Fruit fly (Drosophila melanogaster) whole organism, wandering third instar larva: ENCODE results near the gene RfC3.
A peak's percentile ranks its signal among the peaks of the same experiment; 100 is the strongest.

ENCODE experiments used
- CG32264 ChIP-seq: fragments of 200-800 bp; sonication (Bioruptor generic); optimal IDR thresholded peaks from 2 replicates; lab custom pipeline; 2016; ENCODE audit warnings: missing biosample characterization, missing genetic modification characterization
- CG9705 ChIP-seq: fragments of 200-800 bp; sonication (Bioruptor generic); optimal IDR thresholded peaks from 2 replicates; lab custom pipeline; 2018; ENCODE audit warnings: missing biosample characterization, mild to moderate bottlenecking, missing genetic modification characterization
- CrebA ChIP-seq: fragments of 200-800 bp; sonication (Bioruptor generic); optimal IDR thresholded peaks from 2 replicates; lab custom pipeline; 2016; ENCODE audit warnings: missing biosample characterization, mild to moderate bottlenecking, missing genetic modification characterization, borderline replicate concordance
- Dfd ChIP-seq: fragments of >200 bp; optimal IDR thresholded peaks from 2 replicates; lab custom pipeline; 2017; ENCODE audit warnings: missing biosample characterization, missing genetic modification characterization
- Dif ChIP-seq: fragments of 200-275, 200-300 bp; sonication (Bioruptor generic); optimal IDR thresholded peaks from 2 replicates; lab custom pipeline; 2018; ENCODE audit warnings: missing biosample characterization, missing genetic modification characterization; ENCODE audit not compliant: partially characterized antibody
- HLH106 ChIP-seq: fragments of 200-800 bp; optimal IDR thresholded peaks from 3 replicates; lab custom pipeline; 2019; ENCODE audit warnings: missing biosample characterization, mild to moderate bottlenecking, missing genetic modification characterization, moderate library complexity
- Hnf4 ChIP-seq: fragments of 200-800 bp; sonication (Bioruptor generic); optimal IDR thresholded peaks from 2 replicates; lab custom pipeline; 2016; ENCODE audit warnings: missing biosample characterization, mild to moderate bottlenecking, missing genetic modification characterization
- Hr78 ChIP-seq: fragments of >200 bp; optimal IDR thresholded peaks from 2 replicates; lab custom pipeline; 2017; ENCODE audit warnings: missing biosample characterization, missing genetic modification characterization
- Hr83 ChIP-seq: fragments of 200-300 bp; sonication (Bioruptor generic); optimal IDR thresholded peaks from 2 replicates; lab custom pipeline; 2016; ENCODE audit warnings: missing biosample characterization, mild to moderate bottlenecking, missing genetic modification characterization, moderate library complexity; ENCODE audit not compliant: poor library complexity, severe bottlenecking
- Jra ChIP-seq: sonication (Bioruptor generic); optimal IDR thresholded peaks from 2 replicates; lab custom pipeline; 2016; ENCODE audit warnings: missing biosample characterization, missing genetic modification characterization
- Mio ChIP-seq: sonication (Bioruptor generic); optimal IDR thresholded peaks from 2 replicates; lab custom pipeline; 2016; ENCODE audit warnings: missing biosample characterization, missing genetic modification characterization
- Myc ChIP-seq: fragments of >200 bp; optimal IDR thresholded peaks from 2 replicates; lab custom pipeline; 2017
- N ChIP-seq: fragments of >200 bp; optimal IDR thresholded peaks from 2 replicates; lab custom pipeline; 2018; ENCODE audit warnings: missing biosample characterization, missing external identifiers, missing genetic modification characterization
- OdsH ChIP-seq: fragments of 200-800 bp; sonication (Bioruptor generic); optimal IDR thresholded peaks from 2 replicates; lab custom pipeline; 2016; ENCODE audit warnings: missing biosample characterization, mild to moderate bottlenecking, missing genetic modification characterization
- Sp1 ChIP-seq: fragments of 200-800 bp; sonication (Bioruptor generic); optimal IDR thresholded peaks from 3 replicates; lab custom pipeline; 2019; ENCODE audit warnings: missing biosample characterization, mild to moderate bottlenecking, missing genetic modification characterization, moderate library complexity
- br ChIP-seq: fragments of 200-800 bp; sonication (Bioruptor generic); optimal IDR thresholded peaks from 2 replicates; lab custom pipeline; 2016; ENCODE audit warnings: missing biosample characterization, missing genetic modification characterization
- brk ChIP-seq: fragments of 200-800 bp; sonication (Bioruptor generic); optimal IDR thresholded peaks from 2 replicates; lab custom pipeline; 2016; ENCODE audit warnings: missing biosample characterization, mild to moderate bottlenecking, missing genetic modification characterization
- dl ChIP-seq, 2 experiments: fragments of 175-275, 200-275 bp in 1 of 2; fragments of 200-275 bp in 1 of 2; sonication (Bioruptor generic); optimal IDR thresholded peaks; lab custom pipeline; 2018; ENCODE audit warnings: mild to moderate bottlenecking in 2 of 2, missing biosample characterization in 2 of 2, missing genetic modification characterization in 2 of 2, moderate library complexity in 2 of 2; ENCODE audit not compliant: partially characterized antibody in 2 of 2, insufficient read depth in 1 of 2
- dmrt93B ChIP-seq: fragments of 200-800 bp; sonication (Bioruptor generic); optimal IDR thresholded peaks from 2 replicates; lab custom pipeline; 2018; ENCODE audit warnings: missing biosample characterization, mild to moderate bottlenecking, missing genetic modification characterization
- dsf ChIP-seq: sonication (Bioruptor generic); optimal IDR thresholded peaks from 2 replicates; lab custom pipeline; 2016; ENCODE audit warnings: missing biosample characterization, missing genetic modification characterization, borderline replicate concordance
- ey ChIP-seq: fragments of 200-800 bp; sonication (Bioruptor generic); optimal IDR thresholded peaks from 2 replicates; lab custom pipeline; 2016; ENCODE audit warnings: missing biosample characterization, missing genetic modification characterization
- foxo ChIP-seq, 2 experiments: fragments of 200-800 bp; sonication (Bioruptor generic); optimal IDR thresholded peaks; 2 replicates in 1 of 2; 3 replicates in 1 of 2; lab custom pipeline; 2016 to 2017; ENCODE audit warnings: missing biosample characterization in 2 of 2, missing genetic modification characterization in 2 of 2
- h ChIP-seq: fragments of 200-800 bp; sonication (Bioruptor generic); optimal IDR thresholded peaks from 3 replicates; lab custom pipeline; 2016; ENCODE audit warnings: missing biosample characterization, mild to moderate bottlenecking, missing genetic modification characterization
- jim ChIP-seq: fragments of 175-275, 200-325 bp; sonication (Bioruptor generic); optimal IDR thresholded peaks from 2 replicates; lab custom pipeline; 2016; ENCODE audit warnings: missing biosample characterization, mild to moderate bottlenecking, missing genetic modification characterization
- lola ChIP-seq: fragments of >200 bp; optimal IDR thresholded peaks from 2 replicates; lab custom pipeline; 2017; ENCODE audit warnings: missing biosample characterization, missing genetic modification characterization
- pan ChIP-seq: fragments of >200 bp; optimal IDR thresholded peaks from 2 replicates; lab custom pipeline; 2017
- psq ChIP-seq: fragments of 200-800 bp; sonication (Bioruptor generic); optimal IDR thresholded peaks from 3 replicates; lab custom pipeline; 2017; ENCODE audit warnings: missing biosample characterization, mild to moderate bottlenecking, missing genetic modification characterization, moderate library complexity
- rgr ChIP-seq: fragments of 200-800 bp; sonication (Bioruptor generic); optimal IDR thresholded peaks from 3 replicates; lab custom pipeline; 2016; ENCODE audit warnings: missing biosample characterization, mild to moderate bottlenecking, missing genetic modification characterization
- sage ChIP-seq: fragments of 200-800 bp; sonication (Bioruptor generic); optimal IDR thresholded peaks from 2 replicates; lab custom pipeline; 2016; ENCODE audit warnings: missing biosample characterization, mild to moderate bottlenecking, missing genetic modification characterization
- sv ChIP-seq: fragments of 200-800 bp; sonication (Bioruptor generic); optimal IDR thresholded peaks from 3 replicates; lab custom pipeline; 2016; ENCODE audit warnings: missing biosample characterization, missing genetic modification characterization
- tai ChIP-seq: sonication (Bioruptor generic); optimal IDR thresholded peaks from 2 replicates; lab custom pipeline; 2016; ENCODE audit warnings: missing biosample characterization, missing genetic modification characterization
- usp ChIP-seq: fragments of >200 bp; optimal IDR thresholded peaks from 2 replicates; lab custom pipeline; 2017; ENCODE audit warnings: missing biosample characterization, missing genetic modification characterization
- woc ChIP-seq: sonication (Bioruptor generic); optimal IDR thresholded peaks from 2 replicates; lab custom pipeline; 2016; ENCODE audit warnings: missing biosample characterization, mild to moderate bottlenecking, missing genetic modification characterization

The RfC3 gene

DNA sequence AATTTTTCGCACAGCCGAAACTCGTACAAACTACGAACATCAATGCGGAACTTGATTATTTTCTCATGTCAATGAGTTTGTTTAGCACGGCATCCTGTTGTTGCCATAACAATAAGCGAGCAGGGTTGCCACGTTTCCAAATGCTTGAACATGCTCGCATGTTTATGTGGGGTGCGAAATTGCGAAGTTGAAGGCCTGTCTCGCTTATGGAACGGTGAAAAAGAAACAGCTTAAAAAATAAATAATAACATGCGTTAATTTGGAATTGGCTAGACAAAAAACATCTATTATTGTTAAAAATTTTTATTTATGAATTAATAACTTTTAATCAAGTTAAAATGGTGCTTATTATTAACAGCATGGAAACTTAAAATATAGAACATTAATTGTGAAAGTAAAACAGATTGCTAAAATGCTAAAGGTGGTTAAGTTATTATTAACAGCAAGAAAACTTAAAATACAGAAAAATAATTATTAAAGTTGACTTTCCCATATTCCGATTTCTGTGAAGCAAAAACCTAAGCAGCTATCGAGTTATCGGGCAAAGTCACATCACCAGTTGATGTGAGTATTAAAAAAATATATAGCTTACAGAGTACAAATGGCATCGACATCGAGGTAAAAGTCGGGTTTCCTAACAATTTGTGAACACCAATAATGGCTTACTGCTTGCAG, 11.9 kb downstream of the RfC3 start, which contains the start of the genes Bug22 and TfIIB:
TSS of gene Bug22 (minus strand) at position 117 of the 675 bp plus-strand sequence.
TSS of gene TfIIB (plus strand) at position 537 of the 675 bp plus-strand sequence.
- TF ChIP-seq dl (GFP tag; optimal IDR thresholded peaks at IDR 0.05; lab: Kevin White, UChicago; ENCODE audit: insufficient read depth in 1 of 2, partially characterized antibody in 2 of 2) (no peak), HLH106 (tag; lab: Kevin White, UChicago) (peak; percentile 65), rgr (peak; percentile 72), ey (GFP tag; lab: Kevin White, UChicago) (peak; percentile 70), lola (GFP tag; lab: Kevin White, UChicago) (no peak), CG32264 (no peak), psq (GFP tag; lab: Kevin White, UChicago) (peak; percentile 62), jim (GFP tag; lab: Kevin White, UChicago) (peak; percentile 13), Jra (GFP tag; lab: Kevin White, UChicago) (peak; percentile 66), Hr83 (GFP tag; lab: Kevin White, UChicago) (peak; percentile 94), woc (peak; percentile 86), Myc (no peak), usp (GFP tag; lab: Kevin White, UChicago) (no peak), sv (GFP tag; lab: Kevin White, UChicago) (peak; percentile 63), OdsH (GFP tag; lab: Kevin White, UChicago) (peak; percentile 69), foxo (GFP tag; optimal IDR thresholded peaks at IDR 0.05; lab: Kevin White, UChicago) (no peak), Hnf4 (GFP tag; lab: Kevin White, UChicago) (peak; percentile 79), dsf (peak; percentile 50), CG9705 (GFP tag; lab: Kevin White, UChicago) (peak; percentile 60), CrebA (no peak), N (no peak)
- TF ChIP-seq, all 38 proteins: peak for 13

DNA sequence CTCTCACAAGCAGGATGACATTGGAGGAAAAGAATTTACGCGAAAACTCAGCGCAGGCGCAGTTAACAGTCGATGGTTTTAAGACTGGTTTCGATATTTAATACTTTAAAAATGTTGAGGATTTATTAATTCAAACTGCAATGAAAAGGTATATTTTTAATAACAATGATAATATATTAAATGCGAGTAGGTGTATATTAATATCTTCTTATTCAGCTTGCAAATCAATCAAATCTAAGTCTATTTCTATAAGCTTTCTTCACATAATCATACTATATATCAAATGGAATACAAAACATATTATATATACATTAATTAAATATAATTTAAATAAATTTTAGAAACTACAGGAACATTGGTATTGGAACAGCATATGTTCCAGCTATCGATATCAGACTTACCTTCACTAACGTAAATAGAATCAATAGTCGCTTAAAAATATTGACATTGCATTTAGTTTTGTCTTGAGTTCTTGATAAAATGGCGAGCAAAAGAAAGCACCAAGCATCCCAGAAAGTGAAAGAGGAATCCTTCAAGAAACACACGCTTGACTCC, 16.7 kb downstream of the RfC3 start, which contains the start of the genes TBC1D16 and holn1:
TSS of gene TBC1D16 (minus strand) at position 51 of the 555 bp plus-strand sequence.
TSS of gene holn1 (plus strand) at position 390 of the 555 bp plus-strand sequence.
- TF ChIP-seq h (GFP tag; lab: Kevin White, UChicago) = no peak
- no peak for TF ChIP-seq sage (GFP tag; lab: Kevin White, UChicago)
- TF ChIP-seq woc = no peak
- TF ChIP-seq N = no peak
- TF ChIP-seq ey (GFP tag; lab: Kevin White, UChicago) = no peak
- TF ChIP-seq tai (GFP tag; lab: Kevin White, UChicago) = no peak
- no peak for TF ChIP-seq br
- no peak for TF ChIP-seq Sp1 (GFP tag; lab: Kevin White, UChicago)

dm6 chr2L:10437317-10437716, 18.3 kb downstream of the RfC3 start, which contains the start of gene STUB1:
STUB1 (plus strand) TSS chr2L:10437548.
- TF ChIP-seq CrebA = no peak
- TF ChIP-seq lola (GFP tag; lab: Kevin White, UChicago) = no peak
- TF ChIP-seq sage (GFP tag; lab: Kevin White, UChicago) = no peak
- peak; percentile 55 for TF ChIP-seq Jra (GFP tag; lab: Kevin White, UChicago)
- no peak for TF ChIP-seq pan (lab: Kevin White, UChicago)
- TF ChIP-seq Hnf4 (GFP tag; lab: Kevin White, UChicago) = peak; percentile 70
- no peak for TF ChIP-seq br
- TF ChIP-seq Hr83 (GFP tag; lab: Kevin White, UChicago) = peak; percentile 59
- TF ChIP-seq brk (GFP tag; lab: Kevin White, UChicago) = no peak
- TF ChIP-seq h (GFP tag; lab: Kevin White, UChicago) = no peak
- no peak for TF ChIP-seq CG9705 (GFP tag; lab: Kevin White, UChicago)
- TF ChIP-seq jim (GFP tag; lab: Kevin White, UChicago) = no peak
- no peak for TF ChIP-seq dmrt93B
- TF ChIP-seq HLH106 (tag; lab: Kevin White, UChicago) = no peak
- peak; percentile 17 for TF ChIP-seq woc
- TF ChIP-seq foxo (GFP tag; optimal IDR thresholded peaks at IDR 0.05; lab: Kevin White, UChicago) = no peak
- TF ChIP-seq Mio (GFP tag; lab: Kevin White, UChicago) = no peak
- TF ChIP-seq ey (GFP tag; lab: Kevin White, UChicago) = no peak
- TF ChIP-seq Hr78 (GFP tag; lab: Kevin White, UChicago) = no peak
- no peak for TF ChIP-seq Myc
- no peak for TF ChIP-seq usp (GFP tag; lab: Kevin White, UChicago)
- TF ChIP-seq Dif (GFP tag; lab: Kevin White, UChicago) = no peak
- no peak for TF ChIP-seq Dfd (GFP tag; lab: Kevin White, UChicago)
- TF ChIP-seq, all 38 proteins: peak for 4
